Worm (Caenorhabditis elegans): ENCODE measurements around the gene rab-6.2.

ce11 chrX:17203399-17203798 lies 18.9 kb upstream of the rab-6.2 start:
- TF ChIP-seq unc-62 (GFP tag; optimal IDR thresholded peaks at IDR 0.05) (no peak), R02D3.7 (tag; optimal IDR thresholded peaks at IDR 0.05) (no peak), fos-1 (tag; optimal IDR thresholded peaks at IDR 0.05) (no peak), nhr-12 (tag; optimal IDR thresholded peaks at IDR 0.05) (no peak)

Data from whole organism, L2 larva.